Fruit fly (Drosophila melanogaster) whole organism, embryonic: ENCODE data around the gene thoc7.

Source experiments
- BEAF-32 ChIP-seq: fragments of 200-800 bp; sonication (Bioruptor generic); optimal IDR thresholded peaks from 3 replicates; lab custom pipeline; 2017; ENCODE audit warnings: missing biosample characterization, missing genetic modification characterization, mild to moderate bottlenecking, moderate library complexity, missing genetic modification reagents
- Bgb ChIP-seq: fragments of 200-800 bp; sonication (Bioruptor generic); IDR thresholded peaks from 2 replicates; pipeline ENCODE4 v1.3.6; 2022; ENCODE audit warnings: missing biosample characterization, missing genetic modification characterization; ENCODE audit not compliant: partially characterized antibody
- CG12659 ChIP-seq: fragments of 200-800 bp; sonication (Bioruptor generic); optimal IDR thresholded peaks from 3 replicates; lab custom pipeline; 2017; ENCODE audit warnings: mild to moderate bottlenecking, missing biosample characterization, missing genetic modification reagents, missing genetic modification characterization
- CG13287 ChIP-seq: fragments of 200-800 bp; sonication (Bioruptor generic); IDR thresholded peaks from 2 replicates; pipeline ENCODE4 v1.3.6; 2022; ENCODE audit warnings: missing biosample characterization, missing genetic modification characterization; ENCODE audit not compliant: partially characterized antibody
- CG14710 ChIP-seq: fragments of 200-800 bp; sonication (Bioruptor generic); optimal IDR thresholded peaks from 3 replicates; lab custom pipeline; 2019; ENCODE audit warnings: missing biosample characterization, mild to moderate bottlenecking, missing genetic modification characterization, moderate library complexity
- CG1529 ChIP-seq: fragments of 200-800 bp; sonication (Bioruptor generic); optimal IDR thresholded peaks from 3 replicates; lab custom pipeline; 2018; ENCODE audit warnings: missing biosample characterization, missing genetic modification characterization
- CG15514 ChIP-seq: fragments of 200-800 bp; sonication (Bioruptor generic); optimal IDR thresholded peaks from 3 replicates; lab custom pipeline; 2017; ENCODE audit warnings: missing biosample characterization, missing genetic modification characterization, mild to moderate bottlenecking, moderate library complexity, missing genetic modification reagents
- CG2116 ChIP-seq: fragments of 200-800 bp; sonication (Bioruptor generic); optimal IDR thresholded peaks from 3 replicates; lab custom pipeline; 2018; ENCODE audit warnings: missing biosample characterization, mild to moderate bottlenecking, missing genetic modification characterization
- CG3407 ChIP-seq: fragments of 200-800 bp; sonication (Bioruptor generic); optimal IDR thresholded peaks from 2 replicates; lab custom pipeline; 2018; ENCODE audit warnings: missing biosample characterization, mild to moderate bottlenecking, missing genetic modification characterization
- CG34224 ChIP-seq: fragments of 200-800 bp; sonication (Bioruptor generic); IDR thresholded peaks from 3 replicates; pipeline ENCODE4 v1.3.6; 2022; ENCODE audit warnings: missing biosample characterization, missing genetic modification characterization; ENCODE audit not compliant: partially characterized antibody
- CG4617 ChIP-seq: fragments of 200-800 bp; sonication (Bioruptor generic); optimal IDR thresholded peaks from 3 replicates; lab custom pipeline; 2016; ENCODE audit warnings: missing biosample characterization, missing genetic modification characterization, borderline replicate concordance
- CG4707 ChIP-seq: fragments of 200-800 bp; sonication (Bioruptor generic); optimal IDR thresholded peaks from 2 replicates; lab custom pipeline; 2018; ENCODE audit warnings: missing biosample characterization, mild to moderate bottlenecking, missing genetic modification characterization, moderate library complexity
- CG7963 ChIP-seq: fragments of 200-800 bp; sonication (Bioruptor generic); IDR thresholded peaks from 3 replicates; pipeline ENCODE4 v1.3.6; 2022; ENCODE audit warnings: missing biosample characterization, missing genetic modification characterization; ENCODE audit not compliant: partially characterized antibody
- CG9797 ChIP-seq: fragments of 200-800 bp; sonication (Bioruptor generic); optimal IDR thresholded peaks from 3 replicates; lab custom pipeline; 2018; ENCODE audit warnings: missing biosample characterization, mild to moderate bottlenecking, missing genetic modification characterization
- Dbx ChIP-seq: fragments of 200-800 bp; sonication (Bioruptor generic); IDR thresholded peaks from 3 replicates; pipeline ENCODE4 v1.3.6; 2022; ENCODE audit warnings: missing biosample characterization, missing genetic modification characterization
- Dll ChIP-seq: fragments of 200-800 bp; sonication (Bioruptor generic); IDR thresholded peaks from 4 replicates; pipeline ENCODE4 v1.3.6; 2022; ENCODE audit warnings: missing biosample characterization, missing genetic modification characterization; ENCODE audit not compliant: partially characterized antibody
- Dp ChIP-seq: fragments of 200-800 bp; sonication (Bioruptor generic); optimal IDR thresholded peaks from 2 replicates; lab custom pipeline; 2018; ENCODE audit warnings: missing biosample characterization, mild to moderate bottlenecking, missing genetic modification characterization, moderate library complexity
- Ets65A ChIP-seq: fragments of 200-800 bp; sonication (Bioruptor generic); peaks from one replicate; lab custom pipeline; 2016; ENCODE audit warnings: missing biosample characterization, missing genetic modification characterization
- Gug ChIP-seq: fragments of 200-800 bp; sonication (Bioruptor generic); IDR thresholded peaks from 4 replicates; pipeline ENCODE4 v1.3.6; 2022; ENCODE audit warnings: missing biosample characterization, missing genetic modification characterization
- H15 ChIP-seq: fragments of 200-800 bp; sonication (Bioruptor generic); IDR thresholded peaks from 3 replicates; pipeline ENCODE4 v1.3.6; 2022; ENCODE audit warnings: missing biosample characterization, missing genetic modification characterization
- HmgZ ChIP-seq: fragments of 200-800 bp; sonication (Bioruptor generic); optimal IDR thresholded peaks from 2 replicates; lab custom pipeline; 2018; ENCODE audit warnings: missing biosample characterization, mild to moderate bottlenecking, missing genetic modification characterization
- MBD-R2 ChIP-seq: fragments of 200-800 bp; sonication (Bioruptor generic); IDR thresholded peaks from 2 replicates; pipeline ENCODE4 v1.3.6; 2022; ENCODE audit warnings: missing biosample characterization, missing genetic modification characterization
- MESR4 ChIP-seq: fragments of 200-800 bp; sonication (Bioruptor generic); optimal IDR thresholded peaks from 2 replicates; lab custom pipeline; 2018; ENCODE audit warnings: missing biosample characterization, mild to moderate bottlenecking, missing genetic modification characterization, moderate library complexity
- NK7.1 ChIP-seq: fragments of 200-800 bp; sonication (Bioruptor generic); optimal IDR thresholded peaks from 3 replicates; lab custom pipeline; 2016; ENCODE audit warnings: missing biosample characterization, missing genetic modification characterization
- Nf-YA ChIP-seq: fragments of 200-800 bp; sonication (Bioruptor generic); IDR thresholded peaks from 2 replicates; pipeline ENCODE4 v1.3.6; 2022; ENCODE audit warnings: missing biosample characterization, missing genetic modification characterization
- Sin3A ChIP-seq: fragments of >200 bp; optimal IDR thresholded peaks from 2 replicates; lab custom pipeline; 2018
- Sry-δ ChIP-seq: fragments of 200-800 bp; sonication (Bioruptor generic); optimal IDR thresholded peaks from 2 replicates; lab custom pipeline; 2016; ENCODE audit warnings: missing biosample characterization, missing genetic modification characterization
- Tbp ChIP-seq: fragments of >200 bp; optimal IDR thresholded peaks from 2 replicates; lab custom pipeline; 2018; ENCODE audit warnings: missing biosample characterization, missing genetic modification characterization
- YL-1 ChIP-seq: fragments of 200-800 bp; sonication (Bioruptor generic); optimal IDR thresholded peaks from 3 replicates; lab custom pipeline; 2017; ENCODE audit warnings: missing biosample characterization, mild to moderate bottlenecking, missing genetic modification characterization
- amos ChIP-seq: fragments of 200-800 bp; sonication (Bioruptor generic); IDR thresholded peaks from 2 replicates; pipeline ENCODE4 v1.3.6; 2022; ENCODE audit warnings: missing biosample characterization, missing genetic modification characterization; ENCODE audit not compliant: partially characterized antibody
- bbx ChIP-seq: fragments of 200-800 bp; sonication (Bioruptor generic); IDR thresholded peaks from 2 replicates; pipeline ENCODE4 v1.3.6; 2022; ENCODE audit warnings: missing biosample characterization, missing genetic modification characterization; ENCODE audit not compliant: partially characterized antibody
- bigmax ChIP-seq: fragments of 200-800 bp; sonication (Bioruptor generic); optimal IDR thresholded peaks from 2 replicates; lab custom pipeline; 2018; ENCODE audit warnings: missing biosample characterization, mild to moderate bottlenecking, missing genetic modification characterization
- cas ChIP-seq: fragments of 200-800 bp; sonication (Bioruptor generic); IDR thresholded peaks from 2 replicates; pipeline ENCODE4 v1.3.6; 2022; ENCODE audit warnings: missing biosample characterization, missing genetic modification characterization
- chif ChIP-seq, 2 experiments: fragments of 200-800 bp; sonication (Bioruptor generic); optimal IDR thresholded peaks; 3 replicates each; lab custom pipeline; 2016; ENCODE audit warnings: missing biosample characterization in 2 of 2, missing genetic modification characterization in 2 of 2
- fd102C ChIP-seq: fragments of 200-800 bp; sonication (Bioruptor generic); optimal IDR thresholded peaks from 2 replicates; lab custom pipeline; 2018; ENCODE audit warnings: missing biosample characterization, mild to moderate bottlenecking, missing genetic modification characterization, moderate library complexity
- fd96Cb ChIP-seq: fragments of 200-800 bp; sonication (Bioruptor generic); optimal IDR thresholded peaks from 2 replicates; lab custom pipeline; 2018; ENCODE audit warnings: missing biosample characterization, mild to moderate bottlenecking, missing genetic modification characterization, moderate library complexity
- gfzf ChIP-seq: fragments of 200-800 bp; sonication (Bioruptor generic); optimal IDR thresholded peaks from 2 replicates; lab custom pipeline; 2016; ENCODE audit warnings: missing biosample characterization, mild to moderate bottlenecking, missing genetic modification characterization, moderate library complexity
- hkb ChIP-seq, 2 experiments: fragments of 200-800 bp in 1 of 2; fragments of >200 bp in 1 of 2; sonication (Bioruptor generic) in 1 of 2; IDR thresholded peaks in 1 of 2; optimal IDR thresholded peaks in 1 of 2; 2 replicates each; pipeline versions ENCODE4 v1.3.6 to Lab custom; 2017 to 2022; ENCODE audit warnings: missing biosample characterization in 1 of 2, missing genetic modification characterization in 1 of 2
- phol ChIP-seq: fragments of 200-800 bp; sonication (Bioruptor generic); optimal IDR thresholded peaks from 3 replicates; lab custom pipeline; 2018; ENCODE audit warnings: missing biosample characterization, mild to moderate bottlenecking, missing genetic modification characterization, moderate library complexity
- psq ChIP-seq: fragments of 200-800 bp; sonication (Bioruptor generic); optimal IDR thresholded peaks from 2 replicates; lab custom pipeline; 2017; ENCODE audit warnings: missing biosample characterization, missing genetic modification characterization
- pzg ChIP-seq: fragments of 200-800 bp; sonication (Bioruptor generic); optimal IDR thresholded peaks from 3 replicates; lab custom pipeline; 2018; ENCODE audit warnings: missing biosample characterization, mild to moderate bottlenecking, missing genetic modification characterization, moderate library complexity
- row ChIP-seq: fragments of 200-800 bp; sonication (Bioruptor generic); IDR thresholded peaks from 3 replicates; pipeline ENCODE4 v1.3.6; 2022; ENCODE audit warnings: missing biosample characterization, missing genetic modification characterization
- salm ChIP-seq: fragments of 200-800 bp; sonication (Bioruptor generic); optimal IDR thresholded peaks from 2 replicates; lab custom pipeline; 2018; ENCODE audit warnings: missing biosample characterization, mild to moderate bottlenecking, missing genetic modification characterization
- sob ChIP-seq: fragments of 200-800 bp; sonication (Bioruptor generic); IDR thresholded peaks from 2 replicates; pipeline ENCODE4 v1.3.6; 2022; ENCODE audit warnings: missing biosample characterization, missing genetic modification characterization
- stwl ChIP-seq: fragments of 200-800 bp; sonication (Bioruptor generic); optimal IDR thresholded peaks from 3 replicates; lab custom pipeline; 2018; ENCODE audit warnings: missing biosample characterization, mild to moderate bottlenecking, missing genetic modification characterization, moderate library complexity
- tgo ChIP-seq: fragments of 200-800 bp; sonication (Bioruptor generic); IDR thresholded peaks from 3 replicates; pipeline ENCODE4 v1.3.6; 2022; ENCODE audit warnings: missing biosample characterization, missing genetic modification characterization
- trem ChIP-seq: fragments of 200-800 bp; optimal IDR thresholded peaks from 3 replicates; lab custom pipeline; 2019; ENCODE audit warnings: missing biosample characterization, mild to moderate bottlenecking, missing genetic modification characterization, moderate library complexity
- trh ChIP-seq: fragments of 200-800 bp; sonication (Bioruptor generic); optimal IDR thresholded peaks from 2 replicates; lab custom pipeline; 2016; ENCODE audit warnings: missing biosample characterization, missing genetic modification characterization

Gene thoc7

dm6 chr3L:212520-212919 lies at the start of gene thoc7, which contains the start of gene Dis3l2:
Gene thoc7 (minus strand): TSS chr3L:212687.
Gene Dis3l2 (plus strand): TSS chr3L:212709.
- TF ChIP-seq hkb (optimal IDR thresholded peaks at IDR 0.05; lab: Kevin White, UChicago), result no peak
- no peak for TF ChIP-seq hkb (GFP tag; IDR thresholded peaks at IDR 0.05; lab: Robert Waterston, UW)
- peak; percentile 5 for TF ChIP-seq trem
- peak; percentile 19; the same call in 1 of the 2 replicates for TF ChIP-seq Bgb (GFP tag; lab: Robert Waterston, UW)
- no peak for TF ChIP-seq Nf-YA
- peak; percentile 79 for TF ChIP-seq CG9797 (GFP tag; lab: Kevin White, UChicago)
- peak; percentile 42; the same call in 1 of the 2 replicates for TF ChIP-seq CG13287
- TF ChIP-seq gfzf (GFP tag; lab: Kevin White, UChicago), result peak; percentile 87
- peak; percentile 32 for TF ChIP-seq CG15514 (GFP tag; lab: Kevin White, UChicago)
- TF ChIP-seq Sin3A (lab: Kevin White, UChicago), result peak; percentile 40
- TF ChIP-seq CG14710 (tag; lab: Kevin White, UChicago), result peak; percentile 16
- TF ChIP-seq MBD-R2 (GFP tag; lab: Robert Waterston, UW), result peak; percentile 80
- peak; percentile 77 for TF ChIP-seq stwl (tag; lab: Kevin White, UChicago)
- peak; percentile 10 for TF ChIP-seq CG2116 (GFP tag; lab: Kevin White, UChicago)
- no peak for TF ChIP-seq sob
- peak; percentile 39; the same call in 1 of the 3 replicates for TF ChIP-seq CG34224 (GFP tag; lab: Robert Waterston, UW)
- TF ChIP-seq Ets65A, result no peak
- TF ChIP-seq bigmax (GFP tag; lab: Kevin White, UChicago), result peak; percentile 62
- peak; percentile 29; the same call in 1 of the 2 replicates for TF ChIP-seq amos (GFP tag; lab: Robert Waterston, UW)
- TF ChIP-seq HmgZ (tag; lab: Kevin White, UChicago), result peak; percentile 0
- TF ChIP-seq H15, result no peak
- TF ChIP-seq Dll (GFP tag; lab: Robert Waterston, UW), result peak; percentile 20; the same call in 1 of the 4 replicates
- peak; percentile 11 for TF ChIP-seq Dp (GFP tag; lab: Kevin White, UChicago)
- peak; percentile 44 for TF ChIP-seq YL-1 (GFP tag; lab: Kevin White, UChicago)
- peak; percentile 12 for TF ChIP-seq CG12659 (GFP tag; lab: Kevin White, UChicago)
- peak; percentile 61 for TF ChIP-seq pzg (GFP tag; lab: Kevin White, UChicago)
- peak; percentile 10 for TF ChIP-seq phol (tag; lab: Kevin White, UChicago)
- TF ChIP-seq row (GFP tag; lab: Robert Waterston, UW), result 0 out of 3 replicates have a peak, but pooled peaks have one; percentile 13
- TF ChIP-seq CG3407 (GFP tag; lab: Kevin White, UChicago), result no peak
- peak; percentile 24 for TF ChIP-seq BEAF-32 (GFP tag; lab: Kevin White, UChicago)
- peak; percentile 7; the same call in 1 of the 2 replicates for TF ChIP-seq bbx (GFP tag; lab: Robert Waterston, UW)
- TF ChIP-seq CG4617, result peak; percentile 90
- TF ChIP-seq Sry-δ (GFP tag; lab: Kevin White, UChicago), result peak; percentile 16
- peak; percentile 80 for TF ChIP-seq MESR4
- no peak for TF ChIP-seq Gug

DNA sequence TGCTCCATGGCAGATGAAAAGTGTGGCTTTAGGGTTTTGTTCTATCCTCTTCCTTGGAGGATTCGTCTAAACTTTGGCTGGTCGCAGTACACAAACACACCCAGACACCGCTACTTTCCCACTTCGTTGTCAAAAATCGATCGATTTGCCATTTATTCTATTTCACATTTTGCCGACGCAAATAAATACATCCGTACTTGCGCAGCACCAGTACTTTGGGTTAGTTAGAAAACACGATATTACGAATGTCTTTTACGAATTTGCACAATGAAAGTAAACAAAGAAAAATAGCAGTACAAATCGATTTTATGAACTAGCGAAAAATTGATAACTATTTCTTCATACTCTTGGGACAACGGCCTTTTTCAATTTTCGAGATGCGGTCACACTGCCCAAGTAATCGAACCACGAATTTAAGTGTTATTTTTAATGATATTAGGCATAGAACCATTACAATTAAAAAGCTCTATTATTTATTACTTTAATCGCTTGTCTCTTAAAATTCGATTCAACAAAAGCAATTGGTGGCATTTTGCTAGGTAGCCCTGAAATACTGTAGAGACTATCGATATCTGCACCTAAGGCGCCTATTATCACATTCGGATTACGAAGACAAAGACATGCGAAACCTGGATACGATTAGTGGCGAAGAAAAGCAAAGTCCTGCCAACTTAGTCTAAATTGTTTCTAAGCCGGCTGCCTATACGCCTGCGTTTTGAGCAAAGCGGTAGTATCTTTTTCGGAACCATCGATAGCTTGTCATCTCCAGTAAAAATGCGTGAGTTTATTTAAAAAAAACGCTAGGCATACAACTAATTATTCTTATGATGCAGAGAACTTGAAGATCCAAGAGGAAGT lies 45.4 kb upstream of the thoc7 start, which contains the start of the genes DIP2 and wac:
TSS of gene DIP2 (minus strand) at position 337 of the 858 bp plus-strand sequence.
TSS of gene wac (plus strand) at position 559 of the 858 bp plus-strand sequence.
- TF ChIP-seq CG1529 (GFP tag; lab: Kevin White, UChicago), result no peak
- TF ChIP-seq tgo, result peak; percentile 71
- peak; percentile 42 for TF ChIP-seq fd96Cb (tag; lab: Kevin White, UChicago)
- TF ChIP-seq CG7963 (GFP tag; lab: Robert Waterston, UW), result peak; percentile 73
- TF ChIP-seq Tbp (GFP tag; lab: Kevin White, UChicago), result no peak
- TF ChIP-seq fd102C (GFP tag; lab: Kevin White, UChicago), result peak; percentile 31
- no peak for TF ChIP-seq trh
- peak; percentile 74 for TF ChIP-seq sob
- no peak for TF ChIP-seq cas
- TF ChIP-seq NK7.1 (GFP tag; lab: Kevin White, UChicago), result peak; percentile 67
- TF ChIP-seq CG4707, result peak; percentile 8
- peak; percentile 77 to 83 for TF ChIP-seq chif (GFP tag; optimal IDR thresholded peaks at IDR 0.05; lab: Kevin White, UChicago)
- TF ChIP-seq psq (GFP tag; lab: Kevin White, UChicago), result peak; percentile 28
- peak; percentile 83 for TF ChIP-seq Dbx (GFP tag; lab: Robert Waterston, UW)
- TF ChIP-seq salm (tag; lab: Kevin White, UChicago), result peak; percentile 3
